Worm (Caenorhabditis elegans) whole organism, L4 larva: ENCODE data around the gene R13A1.1.

Experiments used
- ama-1 ChIP-seq: fragments of 150-350 bp; optimal IDR thresholded peaks from 2 replicates; lab custom pipeline; 2014; ENCODE audit warnings: inconsistent platforms, mixed read lengths
- dpl-1 ChIP-seq: fragments of 150-350 bp; optimal IDR thresholded peaks from 2 replicates; lab custom pipeline; 2014; ENCODE audit warnings: missing biosample characterization, missing genetic modification reagents, missing genetic modification characterization
- fos-1 ChIP-seq: fragments of 150-350 bp; optimal IDR thresholded peaks from 2 replicates; lab custom pipeline; 2014; ENCODE audit warnings: missing biosample characterization, missing genetic modification characterization
- skn-1 ChIP-seq: fragments of 150-350 bp; optimal IDR thresholded peaks from 2 replicates; lab custom pipeline; 2014; ENCODE audit warnings: missing biosample characterization, missing genetic modification characterization

DNA sequence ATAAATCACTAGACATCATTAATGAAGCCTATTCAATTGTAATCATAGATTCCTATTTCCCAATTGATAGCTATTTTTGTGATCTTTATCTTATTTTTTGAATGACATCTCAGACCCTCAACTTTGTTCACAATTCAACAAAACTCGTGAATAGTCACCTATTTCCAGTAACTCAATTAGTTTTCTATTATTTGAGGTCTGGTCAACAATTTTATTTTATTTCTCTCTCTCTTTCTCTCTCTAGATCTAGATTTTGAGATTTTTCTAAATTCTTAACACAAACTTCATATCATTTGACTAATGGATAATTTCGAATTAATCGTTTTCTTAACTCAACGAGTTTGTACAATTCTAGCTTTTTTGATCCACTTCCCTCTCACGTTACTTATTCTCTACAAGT, 46.3 kb upstream of the R13A1.1 start, which contains the start of gene str-1:
- TF ChIP-seq ama-1 (lab: Kevin White, UChicago) (no peak), skn-1 (tag; lab: Kevin White, UChicago) (no peak), fos-1 (no peak), dpl-1 (no peak)
